Worm (Caenorhabditis elegans): ENCODE data around the gene gst-37.

gst-37 gene

DNA sequence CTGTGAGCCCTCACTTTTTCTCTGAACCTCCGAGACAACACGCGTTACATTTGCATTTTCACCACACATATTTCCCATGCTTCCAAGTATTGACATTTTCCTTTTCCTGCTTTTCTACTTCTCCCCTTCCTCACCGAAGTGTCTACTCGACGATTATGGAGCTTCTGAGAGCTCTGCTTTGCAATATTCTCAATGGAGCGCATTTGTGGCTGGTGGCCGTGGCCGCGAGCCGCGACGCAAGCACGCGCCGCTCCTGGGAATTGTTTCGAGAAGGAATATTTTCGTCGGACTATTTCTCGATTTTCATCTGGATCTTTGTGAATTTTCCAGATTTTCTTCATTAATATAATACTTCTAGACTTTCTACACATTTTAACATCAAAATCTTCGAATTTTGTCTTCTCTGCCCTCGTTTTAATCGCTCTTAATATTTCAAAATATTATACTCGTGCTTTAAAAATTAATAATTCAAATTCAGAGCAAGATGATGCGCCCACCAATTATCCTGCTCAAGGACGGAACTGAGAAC is 49.6 kb upstream of the gst-37 start, which contains the start of the genes T10B5.4 and cct-7 (continued):
- TF ChIP-seq ceh-40 (GFP tag; IDR thresholded peaks at IDR 0.05) = no peak
- TF ChIP-seq let-526 (GFP tag; IDR thresholded peaks at IDR 0.05) = peak; percentile 47; the same call in 1 of the 2 replicates
- TF ChIP-seq unc-62 (GFP tag; optimal IDR thresholded peaks at IDR 0.05) = peak; percentile 58
- no peak for TF ChIP-seq hlh-12 (tag; optimal IDR thresholded peaks at IDR 0.05)
- TF ChIP-seq F55B11.4 (tag; optimal IDR thresholded peaks at IDR 0.05; ENCODE audit: borderline replicate concordance, insufficient read depth) = no peak
- peak; percentile 79 for TF ChIP-seq pbrm-1 (GFP tag; IDR thresholded peaks at IDR 0.05)
- peak; percentile 26 for TF ChIP-seq hrde-1 (tag; optimal IDR thresholded peaks at IDR 0.05; ENCODE audit: borderline replicate concordance)
- peak; percentile 69; the same call in 1 of the 2 replicates for TF ChIP-seq lin-26 (GFP tag; IDR thresholded peaks at IDR 0.05)
- peak; percentile 90 for TF ChIP-seq ztf-18 (tag; optimal IDR thresholded peaks at IDR 0.05)
- TF ChIP-seq nhr-27 (tag; optimal IDR thresholded peaks at IDR 0.05) = no peak
- TF ChIP-seq ztf-3 (GFP tag; optimal IDR thresholded peaks at IDR 0.05) = no peak
- no peak for TF ChIP-seq rec-8 (tag; optimal IDR thresholded peaks at IDR 0.05)
- no peak for TF ChIP-seq snpc-1.3 (tag; optimal IDR thresholded peaks at IDR 0.05; ENCODE audit: insufficient read depth)
- no peak for TF ChIP-seq nhr-179 (tag; optimal IDR thresholded peaks at IDR 0.05)
- TF ChIP-seq snpc-4 (GFP tag; optimal IDR thresholded peaks at IDR 0.05) = peak; percentile 59
- peak; percentile 60 to 75 (median 65) for TF ChIP-seq snpc-4 (tag; optimal IDR thresholded peaks at IDR 0.05)
- no peak for TF ChIP-seq cebp-2 (GFP tag; IDR thresholded peaks at IDR 0.05)
- peak; percentile 43 for TF ChIP-seq ZK185.1 (tag; optimal IDR thresholded peaks at IDR 0.05; ENCODE audit: poor library complexity, severe bottlenecking)
- TF ChIP-seq aptf-2 (GFP tag; conservative IDR thresholded peaks at IDR 0.05) = peak; percentile 85
- TF ChIP-seq tbx-9 (tag; optimal IDR thresholded peaks at IDR 0.05; ENCODE audit: borderline replicate concordance) = no peak
- no peak for TF ChIP-seq Y79H2A.3 (GFP tag; conservative IDR thresholded peaks at IDR 0.05)
- no peak for TF ChIP-seq F39B2.1 (GFP tag; IDR thresholded peaks at IDR 0.05)
- TF ChIP-seq ceh-58 (GFP tag; IDR thresholded peaks at IDR 0.05) = no peak
- TF ChIP-seq ets-4 (GFP tag; optimal IDR thresholded peaks at IDR 0.05) = no peak
- peak; percentile 68 for TF ChIP-seq ceh-91 (GFP tag; IDR thresholded peaks at IDR 0.05)
- no peak for TF ChIP-seq F57C9.4 (tag; optimal IDR thresholded peaks at IDR 0.05)
- TF ChIP-seq ccch-3 (GFP tag; optimal IDR thresholded peaks at IDR 0.05) = no peak
- TF ChIP-seq B0261.1 (tag; optimal IDR thresholded peaks at IDR 0.05) = no peak
- peak; percentile 96 for TF ChIP-seq dox-1 (GFP tag; IDR thresholded peaks at IDR 0.05)
- TF ChIP-seq mes-4 (tag; optimal IDR thresholded peaks at IDR 0.05) = no peak
- TF ChIP-seq lsy-27 (tag; optimal IDR thresholded peaks at IDR 0.05; ENCODE audit: borderline replicate concordance, insufficient read depth) = peak; percentile 13
- TF ChIP-seq nfya-2 (GFP tag; IDR thresholded peaks at IDR 0.05) = no peak
- TF ChIP-seq mcd-1 (GFP tag; IDR thresholded peaks at IDR 0.05) = peak; percentile 97
- peak; percentile 53 for TF ChIP-seq efl-1 (GFP tag; optimal IDR thresholded peaks at IDR 0.05)
- TF ChIP-seq attf-6 (GFP tag; IDR thresholded peaks at IDR 0.05) = no peak; the same call in 1 of the 2 replicates
- no peak for TF ChIP-seq T26A5.8 (tag; optimal IDR thresholded peaks at IDR 0.05)
- peak; percentile 0 for TF ChIP-seq T07F8.4 (tag; optimal IDR thresholded peaks at IDR 0.05)
- no peak for TF ChIP-seq F22D6.2 (tag; optimal IDR thresholded peaks at IDR 0.05)
- TF ChIP-seq mxl-1 (tag; optimal IDR thresholded peaks at IDR 0.05) = no peak
- no peak for TF ChIP-seq dpff-1 (tag; optimal IDR thresholded peaks at IDR 0.05)
- no peak for TF ChIP-seq snpc-3.4 (tag; optimal IDR thresholded peaks at IDR 0.05)
- no peak for TF ChIP-seq nhr-120 (GFP tag; IDR thresholded peaks at IDR 0.05)

Measured in whole organism, young adult.